Worm (Caenorhabditis elegans) whole organism, L3 larva: Measurements from ENCODE around the gene F56D6.23.

Experiments
- R02D3.7 ChIP-seq: fragments of 150-350 bp; optimal IDR thresholded peaks from 2 replicates; lab custom pipeline; 2014; ENCODE audit warnings: missing biosample characterization, missing genetic modification characterization
- ZK546.5 ChIP-seq: sonication (generic microtip); optimal IDR thresholded peaks from 2 replicates; lab custom pipeline; 2017; ENCODE audit warnings: missing biosample characterization, missing genetic modification characterization
- aly-2 ChIP-seq: fragments of 150-350 bp; optimal IDR thresholded peaks from 2 replicates; lab custom pipeline; 2014; ENCODE audit warnings: missing biosample characterization, missing genetic modification characterization
- ama-1 ChIP-seq: fragments of 150-350 bp; optimal IDR thresholded peaks from 2 replicates; lab custom pipeline; 2018
- ceh-16 ChIP-seq: sonication (generic microtip); optimal IDR thresholded peaks from 2 replicates; lab custom pipeline; 2017; ENCODE audit warnings: missing biosample characterization, missing genetic modification characterization
- ceh-28 ChIP-seq: fragments of 150-350 bp; optimal IDR thresholded peaks from 2 replicates; lab custom pipeline; 2014; ENCODE audit warnings: missing biosample characterization, missing genetic modification reagents, missing genetic modification characterization
- ceh-82 ChIP-seq: fragments of 150-350 bp; optimal IDR thresholded peaks from 2 replicates; lab custom pipeline; 2014; ENCODE audit warnings: missing biosample characterization, missing genetic modification characterization
- ceh-9 ChIP-seq: sonication (generic microtip); optimal IDR thresholded peaks from 2 replicates; lab custom pipeline; 2018; ENCODE audit warnings: missing biosample characterization, missing genetic modification characterization
- daf-12 ChIP-seq: fragments of 150-350 bp; optimal IDR thresholded peaks from 2 replicates; lab custom pipeline; 2014; ENCODE audit warnings: missing biosample characterization, missing genetic modification reagents, missing genetic modification characterization
- egl-27 ChIP-seq: sonication (generic microtip); optimal IDR thresholded peaks from 4 replicates; lab custom pipeline; 2017; ENCODE audit warnings: missing biosample characterization, missing genetic modification reagents, missing genetic modification characterization
- egl-5 ChIP-seq: fragments of 150-350 bp; optimal IDR thresholded peaks from 2 replicates; lab custom pipeline; 2017; ENCODE audit warnings: missing biosample characterization, missing genetic modification reagents, missing genetic modification characterization, inconsistent platforms
- elt-2 ChIP-seq: sonication (generic microtip); optimal IDR thresholded peaks from 2 replicates; lab custom pipeline; 2016; ENCODE audit warnings: missing genetic modification reagents, mild to moderate bottlenecking, missing genetic modification characterization, missing compliant biosample characterization
- elt-3 ChIP-seq, 3 experiments: fragments of 150-350 bp in 1 of 3; sonication (generic microtip) in 2 of 3; optimal IDR thresholded peaks; 2 replicates in 2 of 3; 4 replicates in 1 of 3; lab custom pipeline; 2014 to 2017; ENCODE audit warnings: missing biosample characterization in 3 of 3, missing genetic modification characterization in 3 of 3
- fkh-10 ChIP-seq: sonication (generic microtip); optimal IDR thresholded peaks from 2 replicates; lab custom pipeline; 2017; ENCODE audit warnings: missing biosample characterization, missing genetic modification reagents, missing genetic modification characterization
- fkh-2 ChIP-seq: fragments of 150-350 bp; optimal IDR thresholded peaks from 2 replicates; lab custom pipeline; 2014; ENCODE audit warnings: missing biosample characterization, missing genetic modification reagents, missing genetic modification characterization
- fos-1 ChIP-seq: fragments of 150-350 bp; optimal IDR thresholded peaks from 2 replicates; lab custom pipeline; 2014; ENCODE audit warnings: missing biosample characterization, missing genetic modification characterization
- hmg-11 ChIP-seq: sonication (generic microtip); optimal IDR thresholded peaks from 2 replicates; lab custom pipeline; 2016; ENCODE audit warnings: missing genetic modification characterization, missing compliant biosample characterization
- jun-1 ChIP-seq: fragments of 150-350 bp; optimal IDR thresholded peaks from 2 replicates; lab custom pipeline; 2014; ENCODE audit warnings: missing biosample characterization, missing genetic modification reagents, missing genetic modification characterization
- lin-15B ChIP-seq: fragments of 150-350 bp; optimal IDR thresholded peaks from 2 replicates; lab custom pipeline; 2014; ENCODE audit warnings: missing biosample characterization, missing genetic modification characterization
- lin-39 ChIP-seq: fragments of 150-350 bp; optimal IDR thresholded peaks from 2 replicates; lab custom pipeline; 2018; ENCODE audit warnings: missing biosample characterization, missing genetic modification reagents, missing genetic modification characterization
- lsy-12 ChIP-seq: sonication (generic microtip); optimal IDR thresholded peaks from 2 replicates; lab custom pipeline; 2016; ENCODE audit warnings: mild to moderate bottlenecking, missing genetic modification characterization, missing compliant biosample characterization
- mdl-1 ChIP-seq: fragments of 150-350 bp; optimal IDR thresholded peaks from 2 replicates; lab custom pipeline; 2014; ENCODE audit warnings: missing biosample characterization, missing genetic modification characterization
- nfya-1 ChIP-seq: sonication (generic microtip); optimal IDR thresholded peaks from 2 replicates; lab custom pipeline; 2017; ENCODE audit warnings: missing genetic modification characterization, mild to moderate bottlenecking, missing compliant biosample characterization, antibody characterized with exemption, moderate library complexity; ENCODE audit not compliant: insufficient read depth
- nhr-11 ChIP-seq: fragments of 150-350 bp; optimal IDR thresholded peaks from 2 replicates; lab custom pipeline; 2014; ENCODE audit warnings: missing biosample characterization, missing genetic modification characterization
- nhr-23 ChIP-seq: fragments of 150-350 bp; optimal IDR thresholded peaks from 2 replicates; lab custom pipeline; 2014; ENCODE audit warnings: missing biosample characterization, missing genetic modification reagents, missing genetic modification characterization
- nhr-237 ChIP-seq: fragments of 150-350 bp; optimal IDR thresholded peaks from 2 replicates; lab custom pipeline; 2014; ENCODE audit warnings: missing biosample characterization, missing genetic modification characterization
- nhr-25 ChIP-seq: sonication (generic microtip); optimal IDR thresholded peaks from 2 replicates; lab custom pipeline; 2017; ENCODE audit warnings: missing biosample characterization, missing genetic modification characterization
- nhr-28 ChIP-seq: fragments of 150-350 bp; optimal IDR thresholded peaks from 2 replicates; lab custom pipeline; 2014; ENCODE audit warnings: missing biosample characterization, missing genetic modification characterization
- nhr-43 ChIP-seq: sonication (generic microtip); optimal IDR thresholded peaks from 2 replicates; lab custom pipeline; 2016; ENCODE audit warnings: mild to moderate bottlenecking, missing genetic modification characterization, missing compliant biosample characterization; ENCODE audit not compliant: poor library complexity, severe bottlenecking
- nhr-67 ChIP-seq: fragments of 150-350 bp; optimal IDR thresholded peaks from 2 replicates; lab custom pipeline; 2014; ENCODE audit warnings: missing biosample characterization, missing genetic modification characterization
- nhr-76 ChIP-seq: fragments of 150-350 bp; sonication (generic microtip); optimal IDR thresholded peaks from 5 replicates; lab custom pipeline; 2014; ENCODE audit warnings: missing biosample characterization, missing genetic modification characterization
- nhr-77 ChIP-seq: fragments of 150-350 bp; optimal IDR thresholded peaks from 2 replicates; lab custom pipeline; 2014; ENCODE audit warnings: missing biosample characterization, missing genetic modification characterization
- pha-4 ChIP-seq: fragments of 150-350 bp; optimal IDR thresholded peaks from 2 replicates; lab custom pipeline; 2014; ENCODE audit warnings: missing biosample characterization, missing genetic modification reagents, missing genetic modification characterization
- sea-2 ChIP-seq: fragments of 150-350 bp; sonication (generic microtip); optimal IDR thresholded peaks from 4 replicates; lab custom pipeline; 2014; ENCODE audit warnings: missing biosample characterization, missing genetic modification reagents, missing genetic modification characterization
- skn-1 ChIP-seq: fragments of 150-350 bp; optimal IDR thresholded peaks from 2 replicates; lab custom pipeline; 2014; ENCODE audit warnings: missing biosample characterization, missing genetic modification characterization
- snpc-4 ChIP-seq: fragments of 150-350 bp; optimal IDR thresholded peaks from 2 replicates; lab custom pipeline; 2014; ENCODE audit warnings: missing biosample characterization, missing genetic modification characterization
- unc-39 ChIP-seq: sonication (generic microtip); optimal IDR thresholded peaks from 4 replicates; lab custom pipeline; 2017; ENCODE audit warnings: missing biosample characterization, missing genetic modification characterization
- unc-62 ChIP-seq: fragments of 150-350 bp; sonication (generic microtip); optimal IDR thresholded peaks from 4 replicates; lab custom pipeline; 2014; ENCODE audit warnings: missing biosample characterization, missing genetic modification reagents, missing genetic modification characterization
- ztf-11 ChIP-seq: fragments of 150-350 bp; optimal IDR thresholded peaks from 2 replicates; lab custom pipeline; 2014; ENCODE audit warnings: missing biosample characterization, missing genetic modification characterization
- ztf-4 ChIP-seq: fragments of 150-350 bp; optimal IDR thresholded peaks from 2 replicates; lab custom pipeline; 2014; ENCODE audit warnings: missing biosample characterization, missing genetic modification characterization

The F56D6.23 gene

ce11 chrIV:3918160-3918559 lies at the start of gene F56D6.23:
F56D6.23 (plus strand) TSS chrIV:3918460.
- no peak for TF ChIP-seq ceh-9 (tag; lab: Kevin White, UChicago)
- no peak for TF ChIP-seq nhr-77 (tag; lab: Kevin White, UChicago)
- TF ChIP-seq pha-4, result no peak
- no peak for TF ChIP-seq skn-1 (tag; lab: Kevin White, UChicago)
- no peak for TF ChIP-seq lin-39 (tag; lab: Kevin White, UChicago)
- no peak for TF ChIP-seq R02D3.7 (tag; lab: Kevin White, UChicago)
- TF ChIP-seq ceh-82 (tag; lab: Kevin White, UChicago), result no peak
- no peak for TF ChIP-seq fkh-10 (GFP tag; lab: Kevin White, UChicago)
- no peak for TF ChIP-seq fkh-2
- TF ChIP-seq fos-1 (tag; lab: Kevin White, UChicago), result no peak
- no peak for TF ChIP-seq ZK546.5 (tag; lab: Kevin White, UChicago)
- no peak for TF ChIP-seq nfya-1
- no peak for TF ChIP-seq jun-1 (tag; lab: Kevin White, UChicago)
- no peak for TF ChIP-seq ceh-16 (tag; lab: Kevin White, UChicago)

DNA sequence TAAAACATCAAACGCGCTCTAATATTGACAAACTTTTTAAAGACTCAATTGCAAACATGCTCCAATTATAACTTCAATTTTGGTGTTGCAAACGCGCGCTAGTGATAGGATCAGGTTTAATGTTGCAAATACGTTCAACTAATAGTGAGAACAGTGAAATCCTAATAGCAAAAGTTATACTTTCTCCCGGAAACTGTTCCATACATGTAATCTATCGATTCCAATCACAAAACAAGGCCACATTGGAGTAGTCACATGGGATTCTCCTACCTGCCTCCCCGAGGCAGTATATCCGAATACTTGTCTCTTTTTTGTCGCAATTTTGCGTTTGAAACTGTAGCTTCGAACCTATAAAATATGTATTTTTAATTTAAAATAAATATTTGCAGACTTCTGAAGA lies 48.4 kb upstream of the F56D6.23 start:
- TF ChIP-seq nhr-43 (no peak), nhr-237 (no peak), nhr-11 (no peak), lin-39 (tag; lab: Kevin White, UChicago) (no peak), nfya-1 (no peak), unc-62 (GFP tag; lab: Kevin White, UChicago) (no peak), nhr-67 (no peak), ztf-4 (tag; lab: Kevin White, UChicago) (no peak), nhr-28 (no peak), egl-27 (tag; lab: Kevin White, UChicago) (no peak), unc-39 (tag; lab: Kevin White, UChicago) (no peak), daf-12 (tag; lab: Kevin White, UChicago) (no peak), nhr-25 (tag; lab: Kevin White, UChicago) (no peak), nhr-23 (tag; lab: Kevin White, UChicago) (no peak)

DNA sequence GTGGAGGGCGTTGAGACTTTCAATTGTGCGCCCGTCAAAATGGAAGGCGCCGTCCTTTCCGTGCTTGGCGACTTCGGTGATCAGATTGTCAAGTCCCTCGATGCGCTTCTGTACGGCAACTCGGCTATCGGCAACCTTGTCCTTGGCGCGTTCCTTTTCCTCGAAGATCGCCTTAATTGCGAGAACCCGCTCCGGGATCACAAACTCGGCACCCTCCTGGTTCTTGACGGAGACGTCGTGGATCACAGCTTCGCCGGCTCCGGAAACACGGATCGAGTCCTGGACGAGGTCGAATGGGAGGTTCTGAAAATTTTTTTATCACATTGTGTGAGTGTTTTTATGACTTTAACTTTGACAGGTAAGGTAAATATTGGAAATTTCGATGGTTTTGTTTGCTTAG lies 45.1 kb upstream of the F56D6.23 start:
- TF ChIP-seq lsy-12 (no peak), nhr-25 (tag; lab: Kevin White, UChicago) (peak; percentile 9), unc-39 (tag; lab: Kevin White, UChicago) (no peak), pha-4 (peak; percentile 31)

- TF ChIP-seq nhr-43 (no peak), jun-1 (tag; lab: Kevin White, UChicago) (no peak), nhr-237 (no peak), snpc-4 (tag; lab: Kevin White, UChicago) (no peak), nhr-28 (no peak), sea-2 (GFP tag; lab: Kevin White, UChicago) (no peak), nhr-77 (tag; lab: Kevin White, UChicago) (no peak), nhr-23 (tag; lab: Kevin White, UChicago) (no peak), lin-15B (tag; lab: Kevin White, UChicago) (no peak), ceh-82 (tag; lab: Kevin White, UChicago) (no peak), skn-1 (tag; lab: Kevin White, UChicago) (no peak), ztf-4 (tag; lab: Kevin White, UChicago) (no peak), nhr-11 (no peak), egl-5 (no peak), nhr-25 (tag; lab: Kevin White, UChicago) (no peak), ZK546.5 (tag; lab: Kevin White, UChicago) (no peak)
Measured at ce11 chrIV:3873706-3874105, 44.6 kb upstream of the F56D6.23 start, which contains the start of gene F37C4.5. F37C4.5 (minus strand) TSS chrIV:3873806.

DNA sequence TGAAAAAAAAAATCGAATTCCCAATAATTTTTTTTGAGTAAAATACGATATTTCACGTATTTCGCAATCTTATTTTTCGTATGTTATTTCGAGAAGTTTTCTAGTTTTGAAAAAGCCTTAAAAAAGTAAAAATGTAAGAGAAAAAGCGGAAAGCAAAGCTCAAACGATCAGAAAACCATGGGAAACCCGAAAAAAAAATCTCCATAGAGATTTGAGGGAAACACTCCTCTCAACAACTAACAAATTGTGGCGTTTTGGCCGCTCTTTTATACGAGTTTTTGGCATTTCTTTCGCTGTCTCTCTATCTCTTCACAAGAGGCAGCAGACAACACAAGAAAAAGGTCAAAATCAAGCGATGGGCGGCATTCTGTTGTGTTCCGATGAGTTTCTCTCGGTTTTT lies 43.8 kb upstream of the F56D6.23 start:
- TF ChIP-seq lsy-12 (no peak), ama-1 (lab: Kevin White, UChicago) (peak; percentile 89), ceh-9 (tag; lab: Kevin White, UChicago) (no peak), nhr-67 (no peak), nhr-76 (tag; lab: Kevin White, UChicago) (no peak), ceh-16 (tag; lab: Kevin White, UChicago) (no peak), ztf-11 (tag; lab: Kevin White, UChicago) (no peak), egl-5 (no peak), nhr-25 (tag; lab: Kevin White, UChicago) (peak; percentile 50), ceh-82 (tag; lab: Kevin White, UChicago) (peak; percentile 8), snpc-4 (tag; lab: Kevin White, UChicago) (no peak), hmg-11 (peak; percentile 19), ZK546.5 (tag; lab: Kevin White, UChicago) (no peak), sea-2 (GFP tag; lab: Kevin White, UChicago) (no peak), nfya-1 (peak; percentile 58), nhr-28 (no peak), lin-15B (tag; lab: Kevin White, UChicago) (peak; percentile 37), nhr-43 (no peak), daf-12 (tag; lab: Kevin White, UChicago) (no peak), skn-1 (tag; lab: Kevin White, UChicago) (peak; percentile 1), nhr-11 (no peak), mdl-1 (tag; lab: Kevin White, UChicago) (no peak), pha-4 (peak; percentile 44), lin-39 (tag; lab: Kevin White, UChicago) (no peak), egl-27 (tag; lab: Kevin White, UChicago) (no peak), ceh-28 (tag; lab: Kevin White, UChicago) (no peak), jun-1 (tag; lab: Kevin White, UChicago) (peak; percentile 14), fkh-2 (no peak), fos-1 (tag; lab: Kevin White, UChicago) (peak; percentile 23), elt-3 (tag; optimal IDR thresholded peaks at IDR 0.05; lab: Kevin White, UChicago) (no peak), aly-2 (no peak), elt-2 (tag; lab: Kevin White, UChicago) (peak; percentile 55), nhr-23 (tag; lab: Kevin White, UChicago) (no peak)
